Fruit fly (Drosophila melanogaster) whole organism, embryonic: ENCODE measurements around the gene CCAP-R.

Experiments
- B-H1 ChIP-seq: fragments of 200-800 bp; sonication (Bioruptor generic); IDR thresholded peaks from 3 replicates; pipeline ENCODE4 v1.3.6; 2022; ENCODE audit warnings: missing biosample characterization, missing genetic modification characterization
- B-H2 ChIP-seq: fragments of 200-800 bp; sonication (Bioruptor generic); optimal IDR thresholded peaks from 2 replicates; lab custom pipeline; 2018; ENCODE audit warnings: missing biosample characterization, mild to moderate bottlenecking, missing genetic modification characterization
- CG10274 ChIP-seq: fragments of 200-800 bp; sonication (Bioruptor generic); optimal IDR thresholded peaks from 3 replicates; lab custom pipeline; 2017; ENCODE audit warnings: missing biosample characterization, mild to moderate bottlenecking, missing genetic modification characterization
- CG10366 ChIP-seq: fragments of 200-800 bp; sonication (Bioruptor generic); IDR thresholded peaks from 2 replicates; pipeline ENCODE4 v1.3.6; 2022; ENCODE audit warnings: missing biosample characterization, missing genetic modification characterization
- CG10431 ChIP-seq: fragments of 200-800 bp; sonication (Bioruptor generic); optimal IDR thresholded peaks from 3 replicates; lab custom pipeline; 2018; ENCODE audit warnings: missing biosample characterization, mild to moderate bottlenecking, missing genetic modification characterization
- CG10565 ChIP-seq: fragments of 200-800 bp; sonication (Bioruptor generic); optimal IDR thresholded peaks from 3 replicates; lab custom pipeline; 2016; ENCODE audit warnings: missing biosample characterization, mild to moderate bottlenecking, missing genetic modification characterization
- CG10979 ChIP-seq: fragments of 200-800 bp; sonication (Bioruptor generic); optimal IDR thresholded peaks from 2 replicates; lab custom pipeline; 2018; ENCODE audit warnings: missing biosample characterization, mild to moderate bottlenecking, missing genetic modification characterization, moderate library complexity
- CG11093 ChIP-seq: fragments of 200-800 bp; sonication (Bioruptor generic); IDR thresholded peaks from 3 replicates; pipeline ENCODE4 v1.3.6; 2022; ENCODE audit warnings: missing biosample characterization, missing genetic modification characterization
- CG11560 ChIP-seq: fragments of 200-800 bp; sonication (Bioruptor generic); IDR thresholded peaks from 3 replicates; pipeline ENCODE4 v1.3.6; 2022; ENCODE audit warnings: missing biosample characterization, missing genetic modification characterization
- CG12071 ChIP-seq: fragments of 200-800 bp; sonication (Bioruptor generic); optimal IDR thresholded peaks from 3 replicates; lab custom pipeline; 2018; ENCODE audit warnings: missing biosample characterization, mild to moderate bottlenecking, missing genetic modification characterization
- CG12744 ChIP-seq: fragments of 200-800 bp; sonication (Bioruptor generic); optimal IDR thresholded peaks from 2 replicates; lab custom pipeline; 2016; ENCODE audit warnings: missing biosample characterization, missing genetic modification characterization
- CG13424 ChIP-seq: fragments of 200-800 bp; sonication (Bioruptor generic); optimal IDR thresholded peaks from 2 replicates; lab custom pipeline; 2019; ENCODE audit warnings: missing biosample characterization, mild to moderate bottlenecking, missing genetic modification characterization, moderate library complexity
- CG13624 ChIP-seq: fragments of 200-800 bp; sonication (Bioruptor generic); optimal IDR thresholded peaks from 2 replicates; lab custom pipeline; 2016; ENCODE audit warnings: missing biosample characterization, missing genetic modification characterization
- CG13775 ChIP-seq: fragments of 200-800 bp; sonication (Bioruptor generic); optimal IDR thresholded peaks from 3 replicates; lab custom pipeline; 2017; ENCODE audit warnings: missing biosample characterization, mild to moderate bottlenecking, missing genetic modification characterization
- CG14965 ChIP-seq: fragments of 200-800 bp; sonication (Bioruptor generic); optimal IDR thresholded peaks from 2 replicates; lab custom pipeline; 2016; ENCODE audit warnings: missing biosample characterization, missing genetic modification characterization, borderline replicate concordance
- CG1603 ChIP-seq: fragments of 200-800 bp; sonication (Bioruptor generic); optimal IDR thresholded peaks from 2 replicates; lab custom pipeline; 2019; ENCODE audit warnings: missing biosample characterization, mild to moderate bottlenecking, missing genetic modification characterization, moderate library complexity
- CG17612 ChIP-seq: fragments of 200-800 bp; sonication (Bioruptor generic); IDR thresholded peaks from 2 replicates; pipeline ENCODE4 v1.3.6; 2022; ENCODE audit warnings: missing biosample characterization, missing genetic modification characterization
- CG34376 ChIP-seq: fragments of 200-800 bp; sonication (Bioruptor generic); optimal IDR thresholded peaks from 2 replicates; lab custom pipeline; 2018; ENCODE audit warnings: missing biosample characterization, mild to moderate bottlenecking, missing genetic modification characterization
- CG3995 ChIP-seq: fragments of 200-800 bp; sonication (Bioruptor generic); optimal IDR thresholded peaks from 3 replicates; lab custom pipeline; 2016; ENCODE audit warnings: missing biosample characterization, missing genetic modification characterization
- CG6813 ChIP-seq: fragments of 200-800 bp; sonication (Bioruptor generic); optimal IDR thresholded peaks from 2 replicates; lab custom pipeline; 2017; ENCODE audit warnings: missing biosample characterization, missing genetic modification characterization, mild to moderate bottlenecking, moderate library complexity, missing genetic modification reagents
- CG8359 ChIP-seq: fragments of 200-800 bp; sonication (Bioruptor generic); optimal IDR thresholded peaks from 2 replicates; lab custom pipeline; 2017; ENCODE audit warnings: missing biosample characterization, mild to moderate bottlenecking, missing genetic modification characterization, borderline replicate concordance
- CTCF ChIP-seq: fragments of 200-800 bp; sonication (Bioruptor generic); optimal IDR thresholded peaks from 2 replicates; lab custom pipeline; 2017; ENCODE audit warnings: missing biosample characterization, mild to moderate bottlenecking, missing genetic modification characterization, moderate library complexity
- Deaf1 ChIP-seq: fragments of 200-800 bp; optimal IDR thresholded peaks from 3 replicates; lab custom pipeline; 2019; ENCODE audit warnings: missing biosample characterization, mild to moderate bottlenecking, missing genetic modification characterization, moderate library complexity
- Fer1 ChIP-seq: fragments of 200-800 bp; sonication (Bioruptor generic); optimal IDR thresholded peaks from 2 replicates; lab custom pipeline; 2017; ENCODE audit warnings: missing biosample characterization, mild to moderate bottlenecking, missing genetic modification characterization
- Gsc ChIP-seq: fragments of 200-800 bp; sonication (Bioruptor generic); IDR thresholded peaks from 2 replicates; pipeline ENCODE4 v1.3.6; 2022; ENCODE audit warnings: missing biosample characterization, missing genetic modification characterization
- H15 ChIP-seq: fragments of 200-800 bp; sonication (Bioruptor generic); IDR thresholded peaks from 3 replicates; pipeline ENCODE4 v1.3.6; 2022; ENCODE audit warnings: missing biosample characterization, missing genetic modification characterization
- MTF-1 ChIP-seq: fragments of 200-800 bp; sonication (Bioruptor generic); optimal IDR thresholded peaks from 2 replicates; lab custom pipeline; 2018; ENCODE audit warnings: missing biosample characterization, mild to moderate bottlenecking, missing genetic modification characterization, borderline replicate concordance
- Myb ChIP-seq: fragments of 200-800 bp; sonication (Bioruptor generic); optimal IDR thresholded peaks from 2 replicates; lab custom pipeline; 2016; ENCODE audit warnings: missing biosample characterization, missing genetic modification characterization
- Oli ChIP-seq: fragments of 200-800 bp; sonication (Bioruptor generic); optimal IDR thresholded peaks from 2 replicates; lab custom pipeline; 2018; ENCODE audit warnings: missing biosample characterization, mild to moderate bottlenecking, missing genetic modification characterization, moderate library complexity
- Rx ChIP-seq: fragments of 200-800 bp; sonication (Bioruptor generic); IDR thresholded peaks from 2 replicates; pipeline ENCODE4 v1.3.6; 2022; ENCODE audit warnings: missing biosample characterization, missing genetic modification characterization
- TFAM ChIP-seq: fragments of 200-800 bp; sonication (Bioruptor generic); optimal IDR thresholded peaks from 2 replicates; lab custom pipeline; 2017; ENCODE audit warnings: missing biosample characterization, missing genetic modification characterization, inconsistent platforms
- abd-A ChIP-seq: fragments of 200-800 bp; sonication (Bioruptor generic); optimal IDR thresholded peaks from 3 replicates; lab custom pipeline; 2019; ENCODE audit warnings: missing biosample characterization, mild to moderate bottlenecking, missing genetic modification characterization, moderate library complexity
- al ChIP-seq: fragments of 200-800 bp; sonication (Bioruptor generic); IDR thresholded peaks from 2 replicates; pipeline ENCODE4 v1.3.6; 2022; ENCODE audit warnings: missing biosample characterization, missing genetic modification characterization
- ara ChIP-seq: fragments of 200-800 bp; sonication (Bioruptor generic); IDR thresholded peaks from 2 replicates; pipeline ENCODE4 v1.3.6; 2022; ENCODE audit warnings: missing biosample characterization, missing genetic modification characterization
- br ChIP-seq: fragments of >200 bp; optimal IDR thresholded peaks from 2 replicates; lab custom pipeline; 2017
- danr ChIP-seq: fragments of 200-800 bp; sonication (Bioruptor generic); IDR thresholded peaks from 2 replicates; pipeline ENCODE4 v1.3.6; 2022; ENCODE audit warnings: missing biosample characterization, missing genetic modification characterization
- fd96Cb ChIP-seq: fragments of 200-800 bp; sonication (Bioruptor generic); optimal IDR thresholded peaks from 2 replicates; lab custom pipeline; 2018; ENCODE audit warnings: missing biosample characterization, mild to moderate bottlenecking, missing genetic modification characterization, moderate library complexity
- grau ChIP-seq: fragments of 200-800 bp; optimal IDR thresholded peaks from 3 replicates; lab custom pipeline; 2019; ENCODE audit warnings: missing biosample characterization, mild to moderate bottlenecking, missing genetic modification characterization, moderate library complexity
- ind ChIP-seq: fragments of 200-800 bp; sonication (Bioruptor generic); optimal IDR thresholded peaks from 3 replicates; lab custom pipeline; 2016; ENCODE audit warnings: missing biosample characterization, missing genetic modification characterization
- jigr1 ChIP-seq: fragments of 200-800 bp; sonication (Bioruptor generic); IDR thresholded peaks from 3 replicates; pipeline ENCODE4 v1.3.6; 2022; ENCODE audit warnings: missing biosample characterization, missing genetic modification characterization
- lola ChIP-seq, 3 experiments: fragments of >200 bp in 2 of 3; fragments of 200-800 bp in 1 of 3; sonication (Bioruptor generic) in 1 of 3; optimal IDR thresholded peaks; 2 replicates each; lab custom pipeline; 2017 to 2019; ENCODE audit warnings: missing biosample characterization in 3 of 3, missing genetic modification characterization in 3 of 3, mild to moderate bottlenecking in 1 of 3, moderate library complexity in 1 of 3
- nau ChIP-seq: fragments of 200-800 bp; sonication (Bioruptor generic); optimal IDR thresholded peaks from 3 replicates; lab custom pipeline; 2017; ENCODE audit warnings: missing biosample characterization, mild to moderate bottlenecking, missing genetic modification characterization, missing genetic modification reagents
- nerfin-1 ChIP-seq: fragments of 200-800 bp; sonication (Bioruptor generic); optimal IDR thresholded peaks from 3 replicates; lab custom pipeline; 2019; ENCODE audit warnings: missing biosample characterization, mild to moderate bottlenecking, missing genetic modification characterization, moderate library complexity
- odd ChIP-seq: fragments of 200-800 bp; sonication (Bioruptor generic); optimal IDR thresholded peaks from 2 replicates; lab custom pipeline; 2017; ENCODE audit warnings: missing biosample characterization, mild to moderate bottlenecking, missing genetic modification characterization
- pnt ChIP-seq: fragments of 200-800 bp; sonication (Bioruptor generic); optimal IDR thresholded peaks from 3 replicates; lab custom pipeline; 2016; ENCODE audit warnings: missing biosample characterization, missing genetic modification characterization
- salm ChIP-seq: fragments of 200-800 bp; sonication (Bioruptor generic); optimal IDR thresholded peaks from 2 replicates; lab custom pipeline; 2018; ENCODE audit warnings: missing biosample characterization, mild to moderate bottlenecking, missing genetic modification characterization
- sima ChIP-seq: fragments of 200-800 bp; sonication (Bioruptor generic); optimal IDR thresholded peaks from 2 replicates; lab custom pipeline; 2016; ENCODE audit warnings: missing biosample characterization, missing genetic modification characterization
- slou ChIP-seq: fragments of 200-800 bp; sonication (Bioruptor generic); optimal IDR thresholded peaks from 3 replicates; lab custom pipeline; 2016; ENCODE audit warnings: missing biosample characterization, missing genetic modification characterization
- stwl ChIP-seq: fragments of 200-800 bp; sonication (Bioruptor generic); optimal IDR thresholded peaks from 3 replicates; lab custom pipeline; 2018; ENCODE audit warnings: missing biosample characterization, mild to moderate bottlenecking, missing genetic modification characterization, moderate library complexity
- zfh1 ChIP-seq: fragments of 200-800 bp; sonication (Bioruptor generic); IDR thresholded peaks from 3 replicates; pipeline ENCODE4 v1.3.6; 2022; ENCODE audit warnings: missing biosample characterization, missing genetic modification characterization

Gene CCAP-R

DNA sequence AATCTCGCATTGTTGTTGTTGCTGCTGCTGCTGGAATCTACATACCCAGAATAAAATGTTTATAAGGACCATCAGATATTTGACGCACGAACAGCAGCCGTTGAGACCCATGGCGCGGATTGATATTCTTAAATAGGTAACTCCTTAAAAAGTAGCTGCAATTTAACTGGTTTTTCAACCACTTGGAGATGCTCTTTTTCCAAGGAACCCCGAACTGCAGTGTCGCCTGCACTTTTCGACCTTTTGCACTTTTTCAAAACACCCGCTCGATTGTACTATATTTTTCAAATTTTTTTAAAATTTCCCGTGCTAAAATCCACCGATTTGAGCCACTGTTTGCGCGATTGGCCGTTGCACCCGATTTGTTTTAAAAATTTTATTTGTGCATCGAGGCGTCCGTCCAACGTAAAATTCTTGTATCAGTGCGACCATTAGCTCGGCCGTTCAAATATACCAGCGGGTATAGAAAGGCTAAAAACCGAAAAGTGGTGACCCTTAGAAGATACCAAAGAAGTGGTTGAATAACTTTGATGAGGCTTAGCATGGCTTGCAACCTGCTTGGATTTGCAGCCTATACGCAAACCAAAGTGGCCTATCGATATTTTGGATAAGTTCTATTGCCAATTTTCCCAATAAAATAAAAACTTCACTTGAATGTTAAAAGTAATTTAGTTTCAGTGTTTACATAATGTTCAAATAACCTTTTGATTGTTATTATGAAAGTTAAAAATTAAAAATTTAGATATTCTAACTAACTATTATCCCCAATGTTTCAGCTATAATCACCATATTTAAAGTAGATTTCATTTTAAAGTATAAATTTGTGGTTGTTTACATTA is 74.9 kb downstream of the CCAP-R start, which contains the start of gene Tsp96F (continued):
- no peak for TF ChIP-seq CG10274 (GFP tag; lab: Kevin White, UChicago)
- peak; percentile 48 for TF ChIP-seq CTCF (GFP tag; lab: Kevin White, UChicago)
- no peak for TF ChIP-seq danr
- TF ChIP-seq ind (GFP tag; lab: Kevin White, UChicago): no peak
- TF ChIP-seq odd (GFP tag; lab: Kevin White, UChicago): no peak
- TF ChIP-seq CG34376 (GFP tag; lab: Kevin White, UChicago): peak; percentile 36
- TF ChIP-seq CG11093 (GFP tag; lab: Robert Waterston, UW): no peak
- TF ChIP-seq CG10979 (tag; lab: Kevin White, UChicago): no peak
- TF ChIP-seq abd-A (tag; lab: Kevin White, UChicago): no peak
- no peak for TF ChIP-seq CG12071 (GFP tag; lab: Kevin White, UChicago)
- no peak for TF ChIP-seq CG6813
- TF ChIP-seq Rx: no peak
- TF ChIP-seq MTF-1 (GFP tag; lab: Kevin White, UChicago): peak; percentile 42
- TF ChIP-seq Oli (tag; lab: Kevin White, UChicago): no peak
- TF ChIP-seq CG13424 (tag; lab: Kevin White, UChicago): no peak
- no peak for TF ChIP-seq CG17612 (GFP tag; lab: Robert Waterston, UW)
- no peak for TF ChIP-seq CG13624 (GFP tag; lab: Kevin White, UChicago)
- peak; percentile 92 for TF ChIP-seq CG1603
- TF ChIP-seq CG8359 (GFP tag; lab: Kevin White, UChicago): no peak
- no peak for TF ChIP-seq fd96Cb
- TF ChIP-seq nerfin-1 (tag; lab: Kevin White, UChicago): peak; percentile 16
- TF ChIP-seq CG10565: no peak
- peak; percentile 39 for TF ChIP-seq CG3995
- TF ChIP-seq Fer1: no peak
- no peak for TF ChIP-seq Gsc (GFP tag; lab: Robert Waterston, UW)
- no peak for TF ChIP-seq CG14965 (GFP tag; lab: Kevin White, UChicago)
- TF ChIP-seq B-H2 (GFP tag; lab: Kevin White, UChicago): no peak
- TF ChIP-seq jigr1 (GFP tag; lab: Robert Waterston, UW): no peak
- TF ChIP-seq salm (tag; lab: Kevin White, UChicago): no peak
- TF ChIP-seq ara: no peak
- TF ChIP-seq CG12744 (GFP tag; lab: Kevin White, UChicago): no peak
- TF ChIP-seq grau (tag; lab: Kevin White, UChicago): no peak
- TF ChIP-seq B-H1 (GFP tag; lab: Robert Waterston, UW): no peak
- no peak; the same call in 2 of the 3 replicates for TF ChIP-seq CG11560 (tag; lab: Robert Waterston, UW)
- no peak for TF ChIP-seq H15
- no peak for TF ChIP-seq lola (GFP tag; optimal IDR thresholded peaks at IDR 0.05; lab: Kevin White, UChicago)
- TF ChIP-seq slou (GFP tag; lab: Kevin White, UChicago): no peak
- no peak for TF ChIP-seq br (lab: Kevin White, UChicago)
- no peak for TF ChIP-seq al (GFP tag; lab: Robert Waterston, UW)
- TF ChIP-seq pnt (GFP tag; lab: Kevin White, UChicago): no peak
- TF ChIP-seq CG10431 (GFP tag; lab: Kevin White, UChicago): peak; percentile 24
- peak; percentile 79 for TF ChIP-seq Myb (GFP tag; lab: Kevin White, UChicago)
- no peak for TF ChIP-seq TFAM (GFP tag; lab: Kevin White, UChicago)
- no peak for TF ChIP-seq nau (GFP tag; lab: Kevin White, UChicago)
- no peak for TF ChIP-seq zfh1 (GFP tag; lab: Robert Waterston, UW)
- no peak for TF ChIP-seq CG13775 (GFP tag; lab: Kevin White, UChicago)
- no peak for TF ChIP-seq stwl (tag; lab: Kevin White, UChicago)
- no peak for TF ChIP-seq CG10366
- no peak for TF ChIP-seq sima (GFP tag; lab: Kevin White, UChicago)
- no peak for TF ChIP-seq Deaf1
